Worm (Caenorhabditis elegans) whole organism, young adult: ENCODE data around the gene arcp-1.

Source experiments
- C17E4.6 ChIP-seq: fragments of 200-800 bp; sonication (Bioruptor generic); IDR thresholded peaks from 2 replicates; pipeline ENCODE4 v1.3.6; 2022; ENCODE audit warnings: missing genetic modification reagents, missing genetic modification characterization, missing compliant biosample characterization
- F10E7.11 ChIP-seq: sonication (generic microtip); optimal IDR thresholded peaks from 2 replicates; lab custom pipeline; 2017; ENCODE audit warnings: mild to moderate bottlenecking, missing genetic modification characterization, moderate library complexity, missing compliant biosample characterization
- F23B12.7 ChIP-seq: sonication (generic microtip); optimal IDR thresholded peaks from 2 replicates; lab custom pipeline; 2017; ENCODE audit warnings: missing genetic modification characterization, mild to moderate bottlenecking, missing compliant biosample characterization, antibody characterized with exemption, moderate library complexity; ENCODE audit not compliant: insufficient read depth
- F33H1.4 ChIP-seq: fragments of 200-800 bp; sonication (Bioruptor generic); IDR thresholded peaks from 2 replicates; pipeline ENCODE4 v1.3.6; 2022; ENCODE audit warnings: missing genetic modification reagents, missing genetic modification characterization, missing compliant biosample characterization
- aptf-3 ChIP-seq: fragments of 200-800 bp; sonication (Bioruptor generic); IDR thresholded peaks from 2 replicates; pipeline ENCODE4 v1.3.6; 2022; ENCODE audit warnings: missing genetic modification characterization, missing compliant biosample characterization
- chd-7 ChIP-seq: sonication (generic microtip); optimal IDR thresholded peaks from 2 replicates; lab custom pipeline; 2016; ENCODE audit warnings: mild to moderate bottlenecking, missing genetic modification characterization, moderate library complexity, missing compliant biosample characterization
- ets-4 ChIP-seq: fragments of 200-800 bp; sonication (Bioruptor generic); optimal IDR thresholded peaks from 2 replicates; lab custom pipeline; 2018; ENCODE audit warnings: mild to moderate bottlenecking, missing genetic modification characterization, missing compliant biosample characterization
- fkh-3 ChIP-seq: sonication (generic microtip); optimal IDR thresholded peaks from 2 replicates; lab custom pipeline; 2016; ENCODE audit warnings: mild to moderate bottlenecking, missing genetic modification characterization, missing compliant biosample characterization
- lin-54 ChIP-seq: fragments of 200-800 bp; sonication (Bioruptor generic); optimal IDR thresholded peaks from 2 replicates; lab custom pipeline; 2018; ENCODE audit warnings: mild to moderate bottlenecking, missing genetic modification characterization, missing compliant biosample characterization
- tbp1 ChIP-seq: fragments of 200-800 bp; sonication (Bioruptor generic); optimal IDR thresholded peaks from 2 replicates; lab custom pipeline; 2018; ENCODE audit warnings: mild to moderate bottlenecking, missing genetic modification characterization, missing compliant biosample characterization
- tbx-9 ChIP-seq: sonication (generic microtip); optimal IDR thresholded peaks from 2 replicates; lab custom pipeline; 2016; ENCODE audit warnings: borderline replicate concordance, missing genetic modification characterization, inconsistent platforms, missing compliant biosample characterization
- tlf-1 ChIP-seq: fragments of 200-800 bp; sonication (Bioruptor generic); optimal IDR thresholded peaks from 2 replicates; lab custom pipeline; 2018; ENCODE audit warnings: mild to moderate bottlenecking, missing genetic modification characterization, missing compliant biosample characterization
- unc-130 ChIP-seq: sonication (generic microtip); optimal IDR thresholded peaks from 2 replicates; lab custom pipeline; 2016; ENCODE audit warnings: missing genetic modification reagents, missing genetic modification characterization, missing compliant biosample characterization
- unc-62 ChIP-seq: fragments of 150-350 bp; optimal IDR thresholded peaks from 2 replicates; lab custom pipeline; 2014; ENCODE audit warnings: missing biosample characterization, missing genetic modification reagents, missing genetic modification characterization

DNA sequence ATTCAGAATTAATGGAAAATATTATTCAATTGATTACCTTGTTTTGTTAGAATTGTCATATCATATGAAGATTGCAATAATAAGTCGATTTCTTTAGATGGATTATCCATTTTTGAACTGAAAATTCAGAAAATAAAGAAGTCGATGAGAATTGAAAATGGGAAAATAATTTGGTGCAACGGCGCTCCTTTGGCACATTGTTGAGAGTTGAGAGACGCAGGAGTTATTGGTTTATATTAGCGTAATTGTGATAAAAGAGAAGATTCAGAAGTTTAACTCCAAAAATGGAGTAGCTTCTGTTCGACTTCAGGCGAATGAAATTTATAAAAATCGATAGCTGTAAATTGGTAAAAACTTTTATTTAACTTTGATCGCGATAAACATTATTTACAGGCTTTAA is 39.6 kb downstream of the arcp-1 start, which contains the start of gene C14B1.8:
- no peak for TF ChIP-seq lin-54 (GFP tag; lab: Kevin White, UChicago)
- TF ChIP-seq tbx-9 (tag; lab: Kevin White, UChicago): no peak
- no peak for TF ChIP-seq F23B12.7 (tag; lab: Kevin White, UChicago)
- no peak for TF ChIP-seq ets-4 (GFP tag; lab: Kevin White, UChicago)
- TF ChIP-seq unc-62 (GFP tag; lab: Kevin White, UChicago): no peak
- no peak for TF ChIP-seq fkh-3 (tag; lab: Kevin White, UChicago)
- TF ChIP-seq aptf-3 (GFP tag; lab: Robert Waterston, UW): no peak
- no peak for TF ChIP-seq F33H1.4 (GFP tag; lab: Robert Waterston, UW)
- peak; percentile 61 for TF ChIP-seq unc-130 (GFP tag; lab: Kevin White, UChicago)
- TF ChIP-seq chd-7 (tag; lab: Kevin White, UChicago): no peak
- no peak for TF ChIP-seq F10E7.11 (tag; lab: Kevin White, UChicago)
- no peak for TF ChIP-seq tbp1 (GFP tag; lab: Kevin White, UChicago)
- TF ChIP-seq tlf-1 (GFP tag; lab: Kevin White, UChicago): no peak
- TF ChIP-seq C17E4.6: no peak
